Worm (Caenorhabditis elegans): ENCODE results near the gene T14B4.9.

- no peak for TF ChIP-seq ama-1 (optimal IDR thresholded peaks at IDR 0.05)
- TF ChIP-seq nhr-12 (tag; optimal IDR thresholded peaks at IDR 0.05), result no peak
- TF ChIP-seq zag-1 (tag; optimal IDR thresholded peaks at IDR 0.05), result no peak
- TF ChIP-seq unc-62 (GFP tag; optimal IDR thresholded peaks at IDR 0.05), result no peak
- no peak for TF ChIP-seq fkh-10 (GFP tag; optimal IDR thresholded peaks at IDR 0.05)
- TF ChIP-seq sox-4 (tag; optimal IDR thresholded peaks at IDR 0.05), result no peak
- no peak for TF ChIP-seq sptf-1 (tag; optimal IDR thresholded peaks at IDR 0.05)
- no peak for TF ChIP-seq unc-130 (tag; optimal IDR thresholded peaks at IDR 0.05)
- TF ChIP-seq nhr-28 (tag; optimal IDR thresholded peaks at IDR 0.05), result no peak
- TF ChIP-seq efl-1 (optimal IDR thresholded peaks at IDR 0.05), result peak in 1 of 2 experiments; percentile 31
- TF ChIP-seq efl-1 (GFP tag; optimal IDR thresholded peaks at IDR 0.05 in 1 of 2), result peak; percentile 17 to 89
Observed at ce11 chrII:6721581-6721980, 12.0 kb downstream of the T14B4.9 start.

All from whole organism, L1 larva.